Worm (Caenorhabditis elegans) whole organism, L1 larva: ENCODE results near the gene srh-11.
A peak's percentile ranks its signal among the peaks of the same experiment; 100 is the strongest.

Experiments
- ceh-82 ChIP-seq, 3 experiments: fragments of 150-350 bp in 1 of 3; sonication (generic microtip) in 2 of 3; optimal IDR thresholded peaks; 2 replicates each; lab custom pipeline; 2014 to 2017; ENCODE audit warnings: missing biosample characterization in 3 of 3, missing genetic modification characterization in 3 of 3
- egl-27 ChIP-seq, 2 experiments: fragments of 150-350 bp in 1 of 2; sonication (generic microtip); optimal IDR thresholded peaks; 3 replicates each; lab custom pipeline; 2017 to 2018; ENCODE audit warnings: missing biosample characterization in 2 of 2, missing genetic modification characterization in 2 of 2, missing genetic modification reagents in 2 of 2
- elt-2 ChIP-seq: sonication (generic microtip); optimal IDR thresholded peaks from 2 replicates; lab custom pipeline; 2016; ENCODE audit warnings: missing genetic modification characterization, mild to moderate bottlenecking, inconsistent platforms, missing compliant biosample characterization, missing genetic modification reagents
- fkh-10 ChIP-seq: sonication (generic microtip); optimal IDR thresholded peaks from 2 replicates; lab custom pipeline; 2017; ENCODE audit warnings: missing biosample characterization, missing genetic modification reagents, missing genetic modification characterization
- grh-1 ChIP-seq: fragments of 200-800 bp; sonication (Bioruptor generic); IDR thresholded peaks from 2 replicates; pipeline ENCODE4 v1.3.6; 2022; ENCODE audit warnings: missing genetic modification reagents, missing genetic modification characterization, missing compliant biosample characterization
- lin-15B ChIP-seq: fragments of 150-350 bp; sonication (generic microtip); optimal IDR thresholded peaks from 3 replicates; lab custom pipeline; 2014; ENCODE audit warnings: missing biosample characterization, missing genetic modification characterization
- mep-1 ChIP-seq: fragments of 150-350 bp; optimal IDR thresholded peaks from 2 replicates; lab custom pipeline; 2014; ENCODE audit warnings: missing biosample characterization, missing genetic modification characterization
- nhr-11 ChIP-seq: fragments of 150-350 bp; optimal IDR thresholded peaks from 2 replicates; lab custom pipeline; 2014; ENCODE audit warnings: missing biosample characterization, missing genetic modification characterization
- nhr-237 ChIP-seq: fragments of 150-350 bp; optimal IDR thresholded peaks from 2 replicates; lab custom pipeline; 2014; ENCODE audit warnings: missing biosample characterization, missing genetic modification characterization
- ztf-11 ChIP-seq, 2 experiments: sonication (generic microtip); optimal IDR thresholded peaks; 2 replicates each; lab custom pipeline; 2016 to 2017; ENCODE audit warnings: missing genetic modification characterization in 2 of 2, missing biosample characterization in 1 of 2, missing compliant biosample characterization in 1 of 2

- TF ChIP-seq nhr-11 (tag; lab: Kevin White, UChicago) (no peak), egl-27 (tag; optimal IDR thresholded peaks at IDR 0.05; lab: Kevin White, UChicago) (no peak), mep-1 (tag; lab: Kevin White, UChicago) (no peak), elt-2 (peak; percentile 73), grh-1 (no peak), nhr-237 (tag; lab: Kevin White, UChicago) (no peak), ceh-82 (tag; optimal IDR thresholded peaks at IDR 0.05; lab: Kevin White, UChicago) (no peak), lin-15B (tag; lab: Kevin White, UChicago) (no peak), fkh-10 (no peak), ztf-11 (tag; optimal IDR thresholded peaks at IDR 0.05; lab: Kevin White, UChicago) (no peak)
These were observed 37.5 kb upstream of the srh-11 start for ce11 chrX:8356305-8356704.
